Fruit fly (Drosophila melanogaster) whole organism, prepupa: Measurements from ENCODE around the gene Osi4.

Source experiments
- Blimp-1 ChIP-seq: fragments of 200-800 bp; sonication (Bioruptor generic); optimal IDR thresholded peaks from 3 replicates; lab custom pipeline; 2017; ENCODE audit warnings: missing biosample characterization, missing genetic modification characterization, mild to moderate bottlenecking, moderate library complexity, missing genetic modification reagents
- CG10631 ChIP-seq: fragments of 200-800 bp; sonication (Bioruptor generic); optimal IDR thresholded peaks from 2 replicates; lab custom pipeline; 2016; ENCODE audit warnings: missing biosample characterization, missing genetic modification characterization
- CG10669 ChIP-seq: fragments of 200-800 bp; sonication (Bioruptor generic); optimal IDR thresholded peaks from 3 replicates; lab custom pipeline; 2018; ENCODE audit warnings: missing biosample characterization, mild to moderate bottlenecking, missing genetic modification characterization, moderate library complexity
- CG11294 ChIP-seq: fragments of 200-800 bp; sonication (Bioruptor generic); IDR thresholded peaks from 2 replicates; pipeline ENCODE4 v1.3.6; 2022; ENCODE audit warnings: missing biosample characterization, missing genetic modification characterization
- CG11762 ChIP-seq: fragments of 200-800 bp; sonication (Bioruptor generic); optimal IDR thresholded peaks from 3 replicates; lab custom pipeline; 2016; ENCODE audit warnings: missing biosample characterization, missing genetic modification characterization; ENCODE audit not compliant: insufficient read depth
- CG11902 ChIP-seq: fragments of 200-800 bp; sonication (Bioruptor generic); optimal IDR thresholded peaks from 3 replicates; lab custom pipeline; 2016; ENCODE audit warnings: missing biosample characterization, missing genetic modification characterization
- CG15336 ChIP-seq: fragments of 200-800 bp; sonication (Bioruptor generic); IDR thresholded peaks from 2 replicates; pipeline ENCODE4 v1.3.6; 2022; ENCODE audit warnings: missing biosample characterization, missing genetic modification characterization
- CG1621 ChIP-seq: fragments of 200-800 bp; sonication (Bioruptor generic); optimal IDR thresholded peaks from 3 replicates; lab custom pipeline; 2018; ENCODE audit warnings: missing biosample characterization, mild to moderate bottlenecking, missing genetic modification characterization
- CG16779 ChIP-seq: fragments of 200-800 bp; sonication (Bioruptor generic); optimal IDR thresholded peaks from 3 replicates; lab custom pipeline; 2017; ENCODE audit warnings: missing biosample characterization, mild to moderate bottlenecking, missing genetic modification characterization
- CG3032 ChIP-seq: fragments of 200-800 bp; optimal IDR thresholded peaks from 2 replicates; lab custom pipeline; 2019; ENCODE audit warnings: missing biosample characterization, mild to moderate bottlenecking, missing genetic modification characterization, moderate library complexity
- CG31627 ChIP-seq: fragments of 200-800 bp; sonication (Bioruptor generic); optimal IDR thresholded peaks from 3 replicates; lab custom pipeline; 2016; ENCODE audit warnings: missing biosample characterization, missing genetic modification characterization
- CG32006 ChIP-seq: fragments of 200-800 bp; sonication (Bioruptor generic); optimal IDR thresholded peaks from 3 replicates; lab custom pipeline; 2017; ENCODE audit warnings: missing biosample characterization, mild to moderate bottlenecking, missing genetic modification characterization
- CG34406 ChIP-seq: fragments of 200-800 bp; sonication (Bioruptor generic); optimal IDR thresholded peaks from 3 replicates; lab custom pipeline; 2016; ENCODE audit warnings: missing biosample characterization, missing genetic modification characterization
- CG4318 ChIP-seq: fragments of 200-800 bp; sonication (Bioruptor generic); optimal IDR thresholded peaks from 3 replicates; lab custom pipeline; 2017; ENCODE audit warnings: missing biosample characterization, mild to moderate bottlenecking, missing genetic modification characterization
- CG6163 ChIP-seq: fragments of 200-800 bp; sonication (Bioruptor generic); IDR thresholded peaks from 3 replicates; pipeline ENCODE4 v1.3.6; 2022; ENCODE audit warnings: missing biosample characterization, missing genetic modification characterization
- CG6276 ChIP-seq: fragments of 200-800 bp; sonication (Bioruptor generic); optimal IDR thresholded peaks from 2 replicates; lab custom pipeline; 2017; ENCODE audit warnings: missing biosample characterization, mild to moderate bottlenecking, missing genetic modification characterization
- CG6792 ChIP-seq: fragments of 200-800 bp; sonication (Bioruptor generic); optimal IDR thresholded peaks from 3 replicates; lab custom pipeline; 2016; ENCODE audit warnings: missing biosample characterization, missing genetic modification characterization
- CG6808 ChIP-seq: fragments of 200-800 bp; sonication (Bioruptor generic); optimal IDR thresholded peaks from 3 replicates; lab custom pipeline; 2017; ENCODE audit warnings: missing biosample characterization, missing genetic modification characterization, mild to moderate bottlenecking, moderate library complexity, missing genetic modification reagents
- CG6854 ChIP-seq: fragments of 200-800 bp; sonication (Bioruptor generic); optimal IDR thresholded peaks from 2 replicates; lab custom pipeline; 2017; ENCODE audit warnings: missing biosample characterization, mild to moderate bottlenecking, missing genetic modification characterization
- CG7368 ChIP-seq: fragments of 200-800 bp; sonication (Bioruptor generic); optimal IDR thresholded peaks from 3 replicates; lab custom pipeline; 2016; ENCODE audit warnings: missing biosample characterization, missing genetic modification characterization
- CG8119 ChIP-seq: fragments of 200-800 bp; sonication (Bioruptor generic); IDR thresholded peaks from 3 replicates; pipeline ENCODE4 v1.3.6; 2022; ENCODE audit warnings: missing biosample characterization, missing genetic modification characterization
- CG8319 ChIP-seq: fragments of 200-800 bp; sonication (Bioruptor generic); optimal IDR thresholded peaks from 3 replicates; lab custom pipeline; 2016; ENCODE audit warnings: missing biosample characterization, missing genetic modification characterization
- CG8632 ChIP-seq: fragments of 200-800 bp; sonication (Bioruptor generic); optimal IDR thresholded peaks from 3 replicates; lab custom pipeline; 2016; ENCODE audit warnings: missing biosample characterization, missing genetic modification characterization
- CG9139 ChIP-seq: fragments of 200-800 bp; sonication (Bioruptor generic); optimal IDR thresholded peaks from 3 replicates; lab custom pipeline; 2017; ENCODE audit warnings: missing biosample characterization, mild to moderate bottlenecking, missing genetic modification characterization
- Eip78C ChIP-seq: fragments of 200-800 bp; sonication (Bioruptor generic); peaks from one replicate; lab custom pipeline; 2016; ENCODE audit warnings: missing biosample characterization, missing genetic modification characterization
- Eip93F ChIP-seq: fragments of 200-800 bp; sonication (Bioruptor generic); optimal IDR thresholded peaks from 2 replicates; lab custom pipeline; 2016; ENCODE audit warnings: missing biosample characterization, mild to moderate bottlenecking, missing genetic modification characterization
- Ets21C ChIP-seq: fragments of 200-800 bp; sonication (Bioruptor generic); optimal IDR thresholded peaks from 3 replicates; lab custom pipeline; 2016; ENCODE audit warnings: missing biosample characterization, missing genetic modification characterization
- Gug ChIP-seq: fragments of 200-800 bp; sonication (Bioruptor generic); IDR thresholded peaks from 2 replicates; pipeline ENCODE4 v1.3.6; 2022; ENCODE audit warnings: missing biosample characterization, missing genetic modification characterization
- Hr38 ChIP-seq: sonication (Bioruptor generic); optimal IDR thresholded peaks from 2 replicates; lab custom pipeline; 2016; ENCODE audit warnings: missing biosample characterization, missing genetic modification characterization
- Hr39 ChIP-seq: fragments of 200-800 bp; sonication (Bioruptor generic); optimal IDR thresholded peaks from 2 replicates; lab custom pipeline; 2016; ENCODE audit warnings: missing biosample characterization, missing genetic modification characterization
- Hr4 ChIP-seq: fragments of 200-800 bp; sonication (Bioruptor generic); optimal IDR thresholded peaks from 3 replicates; lab custom pipeline; 2016; ENCODE audit warnings: missing biosample characterization, missing genetic modification characterization
- Lpt ChIP-seq: fragments of 200-800 bp; sonication (Bioruptor generic); optimal IDR thresholded peaks from 3 replicates; lab custom pipeline; 2016; ENCODE audit warnings: missing biosample characterization, missing genetic modification characterization
- Met ChIP-seq: fragments of 200-800 bp; sonication (Bioruptor generic); optimal IDR thresholded peaks from 3 replicates; lab custom pipeline; 2016; ENCODE audit warnings: missing biosample characterization, missing genetic modification characterization
- OdsH ChIP-seq: fragments of 200-800 bp; sonication (Bioruptor generic); optimal IDR thresholded peaks from 3 replicates; lab custom pipeline; 2016; ENCODE audit warnings: missing biosample characterization, missing genetic modification characterization
- Sox102F ChIP-seq: fragments of 200-800 bp; sonication (Bioruptor generic); optimal IDR thresholded peaks from 2 replicates; lab custom pipeline; 2016; ENCODE audit warnings: missing biosample characterization, mild to moderate bottlenecking, missing genetic modification characterization
- achi ChIP-seq: fragments of 200-800 bp; sonication (Bioruptor generic); optimal IDR thresholded peaks from 3 replicates; lab custom pipeline; 2016; ENCODE audit warnings: missing biosample characterization, missing genetic modification characterization
- acj6 ChIP-seq: fragments of 200-800 bp; sonication (Bioruptor generic); optimal IDR thresholded peaks from 3 replicates; lab custom pipeline; 2016; ENCODE audit warnings: missing biosample characterization, missing genetic modification characterization
- cyc ChIP-seq: fragments of 200-800 bp; sonication (Bioruptor generic); optimal IDR thresholded peaks from 3 replicates; lab custom pipeline; 2016; ENCODE audit warnings: missing biosample characterization, missing genetic modification characterization
- dsx ChIP-seq: fragments of 200-800 bp; optimal IDR thresholded peaks from 3 replicates; lab custom pipeline; 2019; ENCODE audit warnings: missing biosample characterization, mild to moderate bottlenecking, missing genetic modification characterization, moderate library complexity; ENCODE audit not compliant: poor library complexity, severe bottlenecking
- esn ChIP-seq: fragments of 200-800 bp; sonication (Bioruptor generic); optimal IDR thresholded peaks from 2 replicates; lab custom pipeline; 2016; ENCODE audit warnings: missing biosample characterization, mild to moderate bottlenecking, missing genetic modification characterization, moderate library complexity
- fd59A ChIP-seq: fragments of 200-800 bp; sonication (Bioruptor generic); optimal IDR thresholded peaks from 2 replicates; lab custom pipeline; 2017; ENCODE audit warnings: missing biosample characterization, mild to moderate bottlenecking, missing genetic modification characterization, missing genetic modification reagents
- fd85E ChIP-seq: fragments of 200-800 bp; sonication (Bioruptor generic); optimal IDR thresholded peaks from 3 replicates; lab custom pipeline; 2016; ENCODE audit warnings: missing biosample characterization, missing genetic modification characterization
- fkh ChIP-seq: fragments of 200-800 bp; sonication (Bioruptor generic); optimal IDR thresholded peaks from 3 replicates; lab custom pipeline; 2017; ENCODE audit warnings: missing biosample characterization, mild to moderate bottlenecking, missing genetic modification characterization, moderate library complexity
- lz ChIP-seq: fragments of 200-800 bp; sonication (Bioruptor generic); optimal IDR thresholded peaks from 3 replicates; lab custom pipeline; 2016; ENCODE audit warnings: missing biosample characterization, missing genetic modification characterization
- net ChIP-seq: fragments of 200-800 bp; sonication (Bioruptor generic); optimal IDR thresholded peaks from 3 replicates; lab custom pipeline; 2016; ENCODE audit warnings: missing biosample characterization, missing genetic modification characterization
- salr ChIP-seq, 2 experiments: fragments of 200-800 bp; sonication (Bioruptor generic); optimal IDR thresholded peaks; 3 replicates each; lab custom pipeline; 2016 to 2018; ENCODE audit warnings: missing biosample characterization in 2 of 2, missing genetic modification characterization in 2 of 2, mild to moderate bottlenecking in 1 of 2
- spab ChIP-seq: fragments of 200-800 bp; sonication (Bioruptor generic); optimal IDR thresholded peaks from 2 replicates; lab custom pipeline; 2017; ENCODE audit warnings: missing biosample characterization, mild to moderate bottlenecking, missing genetic modification characterization, missing genetic modification reagents
- ss ChIP-seq, 2 experiments: fragments of 200-800 bp; sonication (Bioruptor generic); optimal IDR thresholded peaks; 2 replicates in 1 of 2; 3 replicates in 1 of 2; lab custom pipeline; 2017 to 2018; ENCODE audit warnings: mild to moderate bottlenecking in 2 of 2, missing biosample characterization in 2 of 2, missing genetic modification characterization in 2 of 2, moderate library complexity in 1 of 2
- svp ChIP-seq: fragments of 200-800 bp; sonication (Bioruptor generic); peaks from one replicate; lab custom pipeline; 2016; ENCODE audit warnings: missing biosample characterization, missing genetic modification characterization
- topi ChIP-seq: fragments of 200-800 bp; sonication (Bioruptor generic); optimal IDR thresholded peaks from 3 replicates; lab custom pipeline; 2016; ENCODE audit warnings: missing biosample characterization, missing genetic modification characterization
- vri ChIP-seq: fragments of 200-800 bp; sonication (Bioruptor generic); optimal IDR thresholded peaks from 3 replicates; lab custom pipeline; 2016; ENCODE audit warnings: missing biosample characterization, mild to moderate bottlenecking, missing genetic modification characterization

Gene Osi4

dm6 chr3R:6229055-6229841 is 7.7 kb upstream of the Osi4 start:
- TF ChIP-seq OdsH (GFP tag; lab: Kevin White, UChicago), result peak; percentile 60
- no peak for TF ChIP-seq CG8119 (GFP tag; lab: Robert Waterston, UW)
- TF ChIP-seq topi (GFP tag; lab: Kevin White, UChicago), result peak; percentile 0
- peak; percentile 12 for TF ChIP-seq Sox102F (GFP tag; lab: Kevin White, UChicago)
- no peak for TF ChIP-seq CG8319 (GFP tag; lab: Kevin White, UChicago)
- TF ChIP-seq CG34406 (GFP tag; lab: Kevin White, UChicago), result peak; percentile 51
- TF ChIP-seq CG8632 (GFP tag; lab: Kevin White, UChicago), result peak; percentile 28
- peak; percentile 24 for TF ChIP-seq CG6854 (GFP tag; lab: Kevin White, UChicago)
- TF ChIP-seq Ets21C (GFP tag; lab: Kevin White, UChicago), result no peak
- no peak for TF ChIP-seq CG6276 (GFP tag; lab: Kevin White, UChicago)
- no peak for TF ChIP-seq CG3032 (tag; lab: Kevin White, UChicago)
- TF ChIP-seq CG6808 (GFP tag; lab: Kevin White, UChicago), result no peak
- no peak for TF ChIP-seq CG6163
- TF ChIP-seq spab (GFP tag; lab: Kevin White, UChicago), result no peak
- peak; percentile 46 for TF ChIP-seq CG6792
- peak; percentile 37 for TF ChIP-seq svp (GFP tag; lab: Kevin White, UChicago)
- peak; percentile 60 for TF ChIP-seq CG4318 (GFP tag; lab: Kevin White, UChicago)
- TF ChIP-seq CG11902 (GFP tag; lab: Kevin White, UChicago), result peak; percentile 48
- TF ChIP-seq CG32006 (GFP tag; lab: Kevin White, UChicago), result peak; percentile 86
- TF ChIP-seq vri (GFP tag; lab: Kevin White, UChicago), result no peak
- TF ChIP-seq Blimp-1 (GFP tag; lab: Kevin White, UChicago), result peak; percentile 72
- TF ChIP-seq CG10631 (GFP tag; lab: Kevin White, UChicago), result peak; percentile 18
- TF ChIP-seq CG9139 (GFP tag; lab: Kevin White, UChicago), result no peak
- no peak for TF ChIP-seq Lpt
- peak; percentile 8 for TF ChIP-seq Met (GFP tag; lab: Kevin White, UChicago)
- no peak for TF ChIP-seq Hr38 (GFP tag; lab: Kevin White, UChicago)
- no peak for TF ChIP-seq CG10669 (GFP tag; lab: Kevin White, UChicago)
- TF ChIP-seq esn (GFP tag; lab: Kevin White, UChicago), result no peak
- TF ChIP-seq salr (GFP tag; optimal IDR thresholded peaks at IDR 0.05; lab: Kevin White, UChicago), result peak in 1 of 2 experiments; percentile 32
- peak; percentile 52 for TF ChIP-seq acj6 (GFP tag; lab: Kevin White, UChicago)
- no peak for TF ChIP-seq CG16779 (tag; lab: Kevin White, UChicago)
- peak; percentile 79 for TF ChIP-seq Eip78C
- TF ChIP-seq Hr4, result peak; percentile 56
- no peak for TF ChIP-seq cyc (GFP tag; lab: Kevin White, UChicago)
- TF ChIP-seq lz (GFP tag; lab: Kevin White, UChicago), result no peak
- TF ChIP-seq CG11294 (GFP tag; lab: Robert Waterston, UW), result no peak
- TF ChIP-seq Hr39 (GFP tag; lab: Kevin White, UChicago), result no peak
- TF ChIP-seq achi, result peak; percentile 44
- no peak for TF ChIP-seq fd85E (GFP tag; lab: Kevin White, UChicago)
- TF ChIP-seq fkh (GFP tag; lab: Kevin White, UChicago), result no peak
- no peak for TF ChIP-seq CG7368 (GFP tag; lab: Kevin White, UChicago)
- TF ChIP-seq CG15336 (GFP tag; lab: Robert Waterston, UW), result peak; percentile 31; the same call in 1 of the 2 replicates
- TF ChIP-seq Gug (GFP tag; lab: Robert Waterston, UW), result no peak
- no peak for TF ChIP-seq CG11762
- TF ChIP-seq dsx (GFP tag; lab: Kevin White, UChicago), result no peak
- TF ChIP-seq CG1621 (tag; lab: Kevin White, UChicago), result no peak
- peak; percentile 7 for TF ChIP-seq net (GFP tag; lab: Kevin White, UChicago)
- no peak for TF ChIP-seq fd59A
- TF ChIP-seq CG31627 (GFP tag; lab: Kevin White, UChicago), result no peak
- TF ChIP-seq ss (GFP tag; optimal IDR thresholded peaks at IDR 0.05; lab: Kevin White, UChicago), result no peak
- TF ChIP-seq Eip93F (GFP tag; lab: Kevin White, UChicago), result no peak
